Fruit fly (Drosophila melanogaster): Measurements from ENCODE around the gene Qsox3.

- TF ChIP-seq CG12768 (GFP tag; optimal IDR thresholded peaks at IDR 0.05) (no peak), CG7045 (GFP tag; optimal IDR thresholded peaks at IDR 0.05) (no peak), Hr96 (GFP tag; optimal IDR thresholded peaks at IDR 0.05) (no peak)
Observed at dm6 chr3R:21945754-21946153, 34.1 kb downstream of the Qsox3 start.
